Worm (Caenorhabditis elegans) whole organism, L1 larva: Measurements from ENCODE around the gene ctl-1.

Source experiments
- C04F5.9 ChIP-seq: sonication (generic microtip); optimal IDR thresholded peaks from 2 replicates; lab custom pipeline; 2016; ENCODE audit warnings: missing genetic modification characterization, missing compliant biosample characterization
- C34B4.2 ChIP-seq: sonication (generic microtip); optimal IDR thresholded peaks from 2 replicates; lab custom pipeline; 2017; ENCODE audit warnings: mild to moderate bottlenecking, missing genetic modification characterization, missing compliant biosample characterization
- aha-1 ChIP-seq: fragments of 150-350 bp; optimal IDR thresholded peaks from 2 replicates; lab custom pipeline; 2014; ENCODE audit warnings: missing biosample characterization, missing genetic modification characterization
- alr-1 ChIP-seq: fragments of 200-800 bp; sonication (Bioruptor generic); optimal IDR thresholded peaks from 2 replicates; lab custom pipeline; 2018; ENCODE audit warnings: borderline replicate concordance, mild to moderate bottlenecking, missing genetic modification characterization, missing compliant biosample characterization
- blmp-1 ChIP-seq: fragments of 150-350 bp; optimal IDR thresholded peaks from 2 replicates; lab custom pipeline; 2014; ENCODE audit warnings: missing biosample characterization, missing genetic modification characterization
- ceh-8 ChIP-seq: fragments of 200-800 bp; sonication (Bioruptor generic); optimal IDR thresholded peaks from 2 replicates; lab custom pipeline; 2018; ENCODE audit warnings: mild to moderate bottlenecking, missing genetic modification characterization, moderate library complexity, missing compliant biosample characterization
- ceh-82 ChIP-seq, 3 experiments: fragments of 150-350 bp in 1 of 3; sonication (generic microtip) in 2 of 3; optimal IDR thresholded peaks; 2 replicates each; lab custom pipeline; 2014 to 2017; ENCODE audit warnings: missing biosample characterization in 3 of 3, missing genetic modification characterization in 3 of 3
- ceh-90 ChIP-seq: sonication (generic microtip); optimal IDR thresholded peaks from 2 replicates; lab custom pipeline; 2016; ENCODE audit warnings: missing genetic modification characterization, missing compliant biosample characterization
- ces-1 ChIP-seq: fragments of 150-350 bp; optimal IDR thresholded peaks from 2 replicates; lab custom pipeline; 2014; ENCODE audit warnings: missing biosample characterization, missing genetic modification reagents, missing genetic modification characterization
- dpl-1 ChIP-seq, 3 experiments: fragments of 150-350 bp in 2 of 3; sonication (generic microtip) in 1 of 3; optimal IDR thresholded peaks; 2 replicates each; lab custom pipeline; 2014 to 2017; ENCODE audit warnings: missing biosample characterization in 3 of 3, missing genetic modification characterization in 3 of 3, missing genetic modification reagents in 3 of 3
- efl-1 ChIP-seq, 4 experiments: fragments of 150-350 bp; optimal IDR thresholded peaks in 3 of 4; peaks in 1 of 4; 1 replicate in 1 of 4; 2 replicates in 3 of 4; lab custom pipeline; 2014; ENCODE audit warnings: missing biosample characterization in 2 of 4, missing genetic modification characterization in 2 of 4, missing genetic modification reagents in 2 of 4
- efl-3 ChIP-seq: fragments of 200-800 bp; sonication (Bioruptor generic); optimal IDR thresholded peaks from 2 replicates; lab custom pipeline; 2018; ENCODE audit warnings: mild to moderate bottlenecking, missing genetic modification characterization, missing compliant biosample characterization
- egl-13 ChIP-seq: sonication (generic microtip); optimal IDR thresholded peaks from 2 replicates; lab custom pipeline; 2016; ENCODE audit warnings: missing genotype, missing genetic modification reagents, missing genetic modification characterization, missing compliant biosample characterization
- egl-27 ChIP-seq, 2 experiments: fragments of 150-350 bp in 1 of 2; sonication (generic microtip); optimal IDR thresholded peaks; 3 replicates each; lab custom pipeline; 2017 to 2018; ENCODE audit warnings: missing biosample characterization in 2 of 2, missing genetic modification characterization in 2 of 2, missing genetic modification reagents in 2 of 2
- elt-2 ChIP-seq: sonication (generic microtip); optimal IDR thresholded peaks from 2 replicates; lab custom pipeline; 2016; ENCODE audit warnings: missing genetic modification characterization, mild to moderate bottlenecking, inconsistent platforms, missing compliant biosample characterization, missing genetic modification reagents
- ets-5 ChIP-seq: fragments of 200-800 bp; sonication (Bioruptor generic); IDR thresholded peaks from 2 replicates; pipeline ENCODE4 v1.3.6; 2022; ENCODE audit warnings: missing genetic modification characterization, missing compliant biosample characterization
- fkh-10 ChIP-seq: sonication (generic microtip); optimal IDR thresholded peaks from 2 replicates; lab custom pipeline; 2017; ENCODE audit warnings: missing biosample characterization, missing genetic modification reagents, missing genetic modification characterization
- fkh-4 ChIP-seq: sonication (generic microtip); optimal IDR thresholded peaks from 2 replicates; lab custom pipeline; 2016; ENCODE audit warnings: missing compliant biosample characterization, missing genetic modification characterization, borderline replicate concordance
- fkh-8 ChIP-seq: sonication (generic microtip); optimal IDR thresholded peaks from 2 replicates; lab custom pipeline; 2016; ENCODE audit warnings: mild to moderate bottlenecking, missing genetic modification characterization, missing compliant biosample characterization
- hlh-4 ChIP-seq: sonication (generic microtip); optimal IDR thresholded peaks from 2 replicates; lab custom pipeline; 2016; ENCODE audit warnings: mild to moderate bottlenecking, missing genetic modification characterization, missing compliant biosample characterization
- hpl-2 ChIP-seq: fragments of 150-350 bp; optimal IDR thresholded peaks from 2 replicates; lab custom pipeline; 2014; ENCODE audit warnings: missing biosample characterization, missing genetic modification reagents, missing genetic modification characterization
- irx-1 ChIP-seq: sonication (generic microtip); optimal IDR thresholded peaks from 2 replicates; lab custom pipeline; 2016; ENCODE audit warnings: missing genetic modification characterization, missing compliant biosample characterization
- isw-1 ChIP-seq: fragments of 200-800 bp; sonication (Bioruptor generic); IDR thresholded peaks from 2 replicates; pipeline ENCODE4 v1.3.6; 2022; ENCODE audit warnings: missing genetic modification characterization, missing compliant biosample characterization
- jun-1 ChIP-seq: fragments of 150-350 bp; optimal IDR thresholded peaks from 2 replicates; lab custom pipeline; 2014; ENCODE audit warnings: missing biosample characterization, missing genetic modification reagents, missing genetic modification characterization
- lin-15B ChIP-seq: fragments of 150-350 bp; sonication (generic microtip); optimal IDR thresholded peaks from 3 replicates; lab custom pipeline; 2014; ENCODE audit warnings: missing biosample characterization, missing genetic modification characterization
- lin-35 ChIP-seq, 2 experiments: fragments of 150-350 bp; optimal IDR thresholded peaks; 2 replicates each; lab custom pipeline; 2014; ENCODE audit warnings: missing biosample characterization in 2 of 2, missing genetic modification characterization in 2 of 2, missing genetic modification reagents in 2 of 2
- lin-39 ChIP-seq: fragments of 150-350 bp; optimal IDR thresholded peaks from 2 replicates; lab custom pipeline; 2014; ENCODE audit warnings: missing biosample characterization, missing genetic modification reagents, missing genetic modification characterization
- mab-9 ChIP-seq: fragments of 200-800 bp; sonication (Bioruptor generic); IDR thresholded peaks from 2 replicates; pipeline ENCODE4 v1.3.6; 2022; ENCODE audit warnings: missing genetic modification reagents, missing genetic modification characterization, missing compliant biosample characterization
- mdl-1 ChIP-seq, 2 experiments: fragments of 150-350 bp; optimal IDR thresholded peaks; 2 replicates each; lab custom pipeline; 2014 to 2017; ENCODE audit warnings: missing biosample characterization in 2 of 2, missing genetic modification characterization in 2 of 2, inconsistent platforms in 1 of 2
- mef-2 ChIP-seq: fragments of 150-350 bp; optimal IDR thresholded peaks from 2 replicates; lab custom pipeline; 2014; ENCODE audit warnings: missing biosample characterization, missing genetic modification characterization
- mep-1 ChIP-seq: fragments of 150-350 bp; optimal IDR thresholded peaks from 2 replicates; lab custom pipeline; 2014; ENCODE audit warnings: missing biosample characterization, missing genetic modification characterization
- nhr-11 ChIP-seq: fragments of 150-350 bp; optimal IDR thresholded peaks from 2 replicates; lab custom pipeline; 2014; ENCODE audit warnings: missing biosample characterization, missing genetic modification characterization
- nhr-12 ChIP-seq: sonication (generic microtip); optimal IDR thresholded peaks from 2 replicates; lab custom pipeline; 2017; ENCODE audit warnings: missing biosample characterization, missing genetic modification characterization
- nhr-237 ChIP-seq: fragments of 150-350 bp; optimal IDR thresholded peaks from 2 replicates; lab custom pipeline; 2014; ENCODE audit warnings: missing biosample characterization, missing genetic modification characterization
- nhr-28 ChIP-seq: fragments of 150-350 bp; optimal IDR thresholded peaks from 2 replicates; lab custom pipeline; 2014; ENCODE audit warnings: missing biosample characterization, missing genetic modification characterization
- nhr-47 ChIP-seq: sonication (generic microtip); optimal IDR thresholded peaks from 2 replicates; lab custom pipeline; 2016; ENCODE audit warnings: mild to moderate bottlenecking, missing genetic modification characterization, moderate library complexity, missing compliant biosample characterization
- nhr-71 ChIP-seq: sonication (generic microtip); optimal IDR thresholded peaks from 2 replicates; lab custom pipeline; 2016; ENCODE audit warnings: mild to moderate bottlenecking, missing genetic modification characterization, moderate library complexity, missing compliant biosample characterization
- nhr-76 ChIP-seq: sonication (generic microtip); optimal IDR thresholded peaks from 2 replicates; lab custom pipeline; 2017; ENCODE audit warnings: missing biosample characterization, missing genetic modification characterization
- nhr-77 ChIP-seq: fragments of 150-350 bp; optimal IDR thresholded peaks from 2 replicates; lab custom pipeline; 2014; ENCODE audit warnings: missing biosample characterization, missing genetic modification characterization
- nhr-84 ChIP-seq: sonication (generic microtip); optimal IDR thresholded peaks from 2 replicates; lab custom pipeline; 2017; ENCODE audit warnings: missing biosample characterization, missing genetic modification characterization
- nhr-90 ChIP-seq: sonication (generic microtip); optimal IDR thresholded peaks from 2 replicates; lab custom pipeline; 2016; ENCODE audit warnings: mild to moderate bottlenecking, missing genetic modification characterization, missing compliant biosample characterization; ENCODE audit not compliant: poor library complexity
- pax-3 ChIP-seq: fragments of 200-800 bp; sonication (Bioruptor generic); optimal IDR thresholded peaks from 2 replicates; lab custom pipeline; 2018; ENCODE audit warnings: mild to moderate bottlenecking, missing genetic modification characterization, moderate library complexity, missing compliant biosample characterization
- pqm-1 ChIP-seq: sonication (generic microtip); optimal IDR thresholded peaks from 3 replicates; lab custom pipeline; 2017; ENCODE audit warnings: missing biosample characterization, missing genetic modification characterization
- skn-1 ChIP-seq: fragments of 150-350 bp; optimal IDR thresholded peaks from 2 replicates; lab custom pipeline; 2014; ENCODE audit warnings: missing biosample characterization, missing genetic modification characterization
- sptf-1 ChIP-seq: fragments of 150-350 bp; optimal IDR thresholded peaks from 2 replicates; lab custom pipeline; 2014; ENCODE audit warnings: missing biosample characterization, missing genetic modification characterization
- sup-37 ChIP-seq: fragments of 200-800 bp; sonication (Bioruptor generic); optimal IDR thresholded peaks from 2 replicates; lab custom pipeline; 2018; ENCODE audit warnings: mild to moderate bottlenecking, missing genetic modification characterization, missing compliant biosample characterization
- swsn-7 ChIP-seq: sonication (generic microtip); optimal IDR thresholded peaks from 2 replicates; lab custom pipeline; 2016; ENCODE audit warnings: missing genetic modification characterization, missing compliant biosample characterization
- tbx-2 ChIP-seq: sonication (generic microtip); optimal IDR thresholded peaks from 2 replicates; lab custom pipeline; 2016; ENCODE audit warnings: missing genetic modification characterization, missing compliant biosample characterization
- unc-86 ChIP-seq: sonication (generic microtip); optimal IDR thresholded peaks from 2 replicates; lab custom pipeline; 2016; ENCODE audit warnings: missing genetic modification characterization, missing compliant biosample characterization
- unc-98 ChIP-seq: fragments of 200-800 bp; sonication (Bioruptor generic); IDR thresholded peaks from 2 replicates; pipeline ENCODE4 v1.3.6; 2022; ENCODE audit warnings: missing genetic modification characterization, missing compliant biosample characterization
- zag-1 ChIP-seq: fragments of 150-350 bp; optimal IDR thresholded peaks from 2 replicates; lab custom pipeline; 2014; ENCODE audit warnings: missing biosample characterization, missing genetic modification characterization
- zip-4 ChIP-seq: fragments of 200-800 bp; sonication (Bioruptor generic); optimal IDR thresholded peaks from 2 replicates; lab custom pipeline; 2018; ENCODE audit warnings: mild to moderate bottlenecking, missing genetic modification characterization, moderate library complexity, missing compliant biosample characterization
- ztf-4 ChIP-seq: fragments of 150-350 bp; optimal IDR thresholded peaks from 2 replicates; lab custom pipeline; 2014; ENCODE audit warnings: missing biosample characterization, missing genetic modification characterization

ctl-1 gene

DNA sequence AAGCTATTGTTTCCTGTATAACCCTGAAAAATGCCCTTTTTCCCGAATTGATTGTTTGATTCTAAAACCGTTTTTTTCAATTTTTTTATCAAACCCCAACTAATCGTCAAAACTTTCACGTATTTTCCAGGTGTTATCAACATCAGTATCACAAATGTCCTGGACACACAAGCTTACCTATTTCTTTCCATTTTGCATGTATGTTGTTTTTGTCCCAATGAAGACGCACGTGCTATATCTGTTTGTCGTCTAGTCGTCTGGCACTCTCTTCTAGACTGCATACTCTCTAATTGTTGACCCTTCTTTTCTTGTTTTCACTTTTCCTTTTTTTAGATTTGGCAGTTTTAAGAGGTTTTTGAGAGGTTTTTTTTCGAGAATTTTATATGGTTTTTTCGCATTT lies 9.7 kb downstream of the ctl-1 start (continued):
- no peak for TF ChIP-seq fkh-10 (GFP tag; lab: Kevin White, UChicago)
- TF ChIP-seq fkh-8 (tag; lab: Kevin White, UChicago) = no peak
- no peak for TF ChIP-seq zip-4 (GFP tag; lab: Kevin White, UChicago)
- no peak for TF ChIP-seq jun-1
- TF ChIP-seq zag-1 (tag; lab: Kevin White, UChicago) = no peak
- TF ChIP-seq nhr-237 = no peak
- TF ChIP-seq nhr-77 = peak; percentile 68
- TF ChIP-seq efl-3 (GFP tag; lab: Kevin White, UChicago) = no peak
- no peak for TF ChIP-seq isw-1 (GFP tag; lab: Robert Waterston, UW)
- TF ChIP-seq aha-1 (tag; lab: Kevin White, UChicago) = no peak
- peak in 1 of 2 experiments; percentile 96 for TF ChIP-seq mdl-1 (tag; optimal IDR thresholded peaks at IDR 0.05; lab: Kevin White, UChicago)
- TF ChIP-seq swsn-7 (tag; lab: Kevin White, UChicago) = peak; percentile 19
- peak; percentile 35 for TF ChIP-seq tbx-2 (tag; lab: Kevin White, UChicago)
- no peak for TF ChIP-seq pax-3 (tag; lab: Kevin White, UChicago)
- TF ChIP-seq C34B4.2 (tag; lab: Kevin White, UChicago) = no peak
- TF ChIP-seq ceh-82 (tag; optimal IDR thresholded peaks at IDR 0.05; lab: Kevin White, UChicago) = no peak
- TF ChIP-seq mep-1 = peak; percentile 75
- TF ChIP-seq blmp-1 (tag; lab: Kevin White, UChicago) = peak; percentile 95
- no peak for TF ChIP-seq alr-1 (tag; lab: Kevin White, UChicago)
- no peak for TF ChIP-seq egl-27 (tag; optimal IDR thresholded peaks at IDR 0.05; lab: Kevin White, UChicago)
- TF ChIP-seq egl-13 (tag; lab: Kevin White, UChicago) = no peak
- TF ChIP-seq fkh-4 (tag; lab: Kevin White, UChicago) = no peak
- no peak for TF ChIP-seq sup-37 (GFP tag; lab: Kevin White, UChicago)
- no peak for TF ChIP-seq pqm-1 (tag; lab: Kevin White, UChicago)
- no peak for TF ChIP-seq mab-9 (GFP tag; lab: Robert Waterston, UW)
- TF ChIP-seq C04F5.9 (tag; lab: Kevin White, UChicago) = no peak
- TF ChIP-seq unc-86 (tag; lab: Kevin White, UChicago) = no peak
- no peak for TF ChIP-seq nhr-84 (tag; lab: Kevin White, UChicago)
- no peak for TF ChIP-seq lin-15B (tag; lab: Kevin White, UChicago)
- no peak for TF ChIP-seq irx-1 (tag; lab: Kevin White, UChicago)
- TF ChIP-seq unc-98 (GFP tag; lab: Robert Waterston, UW) = no peak
- TF ChIP-seq ceh-90 = no peak
- TF ChIP-seq nhr-11 = no peak
- TF ChIP-seq ces-1 (GFP tag; lab: Kevin White, UChicago) = no peak
- TF ChIP-seq lin-35 (GFP tag; optimal IDR thresholded peaks at IDR 0.05; lab: Kevin White, UChicago) = peak; percentile 14 to 68
- TF ChIP-seq skn-1 = peak; percentile 66
- no peak for TF ChIP-seq hpl-2 (GFP tag; lab: Kevin White, UChicago)
- TF ChIP-seq lin-39 (tag; lab: Kevin White, UChicago) = no peak
- no peak for TF ChIP-seq ets-5 (GFP tag; lab: Robert Waterston, UW)
- peak in 2 of 3 experiments; percentile 46 to 47 for TF ChIP-seq dpl-1 (GFP tag; optimal IDR thresholded peaks at IDR 0.05; lab: Kevin White, UChicago)
- TF ChIP-seq nhr-76 (tag; lab: Kevin White, UChicago) = no peak
- TF ChIP-seq nhr-71 (tag; lab: Kevin White, UChicago) = peak; percentile 69
- no peak for TF ChIP-seq ceh-8 (GFP tag; lab: Kevin White, UChicago)
- no peak for TF ChIP-seq ztf-4
- peak; percentile 87 for TF ChIP-seq elt-2 (tag; lab: Kevin White, UChicago)
- no peak for TF ChIP-seq mef-2 (tag; lab: Kevin White, UChicago)
- TF ChIP-seq sptf-1 (tag; lab: Kevin White, UChicago) = no peak
- no peak for TF ChIP-seq hlh-4
- TF ChIP-seq efl-1 (optimal IDR thresholded peaks at IDR 0.05; lab: Kevin White, UChicago) = peak; percentile 30 to 49
- peak in 1 of 2 experiments; percentile 72 for TF ChIP-seq efl-1 (GFP tag; optimal IDR thresholded peaks at IDR 0.05 in 1 of 2; lab: Kevin White, UChicago)
- TF ChIP-seq nhr-47 (tag; lab: Kevin White, UChicago) = peak; percentile 9
- peak; percentile 66 for TF ChIP-seq nhr-90
- TF ChIP-seq nhr-12 (tag; lab: Kevin White, UChicago) = no peak
- no peak for TF ChIP-seq nhr-28 (tag; lab: Kevin White, UChicago)
